Fruit fly (Drosophila melanogaster) whole organism, embryonic: ENCODE measurements around the gene Mul1.

Experiments
- Asciz ChIP-seq: fragments of 200-800 bp; sonication (Bioruptor generic); optimal IDR thresholded peaks from 2 replicates; lab custom pipeline; 2017; ENCODE audit warnings: missing biosample characterization, mild to moderate bottlenecking, missing genetic modification characterization, missing genetic modification reagents
- CG10147 ChIP-seq: fragments of 200-800 bp; sonication (Bioruptor generic); optimal IDR thresholded peaks from 2 replicates; lab custom pipeline; 2019; ENCODE audit warnings: missing biosample characterization, mild to moderate bottlenecking, missing genetic modification characterization, moderate library complexity
- CG10366 ChIP-seq: fragments of 200-800 bp; sonication (Bioruptor generic); IDR thresholded peaks from 2 replicates; pipeline ENCODE4 v1.3.6; 2022; ENCODE audit warnings: missing biosample characterization, missing genetic modification characterization
- CG11695 ChIP-seq: fragments of 200-800 bp; sonication (Bioruptor generic); IDR thresholded peaks from 3 replicates; pipeline ENCODE4 v1.3.6; 2022; ENCODE audit warnings: missing biosample characterization, missing genetic modification characterization
- CG11696 ChIP-seq: fragments of 200-800 bp; sonication (Bioruptor generic); IDR thresholded peaks from 2 replicates; pipeline ENCODE4 v1.3.6; 2022; ENCODE audit warnings: missing biosample characterization, missing genetic modification characterization
- CG12769 ChIP-seq: fragments of 200-800 bp; sonication (Bioruptor generic); optimal IDR thresholded peaks from 2 replicates; lab custom pipeline; 2019; ENCODE audit warnings: missing biosample characterization, mild to moderate bottlenecking, missing genetic modification characterization, moderate library complexity
- CG14441 ChIP-seq: fragments of 200-800 bp; sonication (Bioruptor generic); IDR thresholded peaks from 2 replicates; pipeline ENCODE4 v1.3.6; 2022; ENCODE audit warnings: missing biosample characterization, missing genetic modification characterization
- CG14710 ChIP-seq: fragments of 200-800 bp; sonication (Bioruptor generic); optimal IDR thresholded peaks from 3 replicates; lab custom pipeline; 2019; ENCODE audit warnings: missing biosample characterization, mild to moderate bottlenecking, missing genetic modification characterization, moderate library complexity
- CG1792 ChIP-seq: fragments of 200-800 bp; sonication (Bioruptor generic); optimal IDR thresholded peaks from 2 replicates; lab custom pipeline; 2016; ENCODE audit warnings: missing biosample characterization, missing genetic modification characterization
- CG2875 ChIP-seq: fragments of 200-800 bp; sonication (Bioruptor generic); optimal IDR thresholded peaks from 2 replicates; lab custom pipeline; 2017; ENCODE audit warnings: missing biosample characterization, mild to moderate bottlenecking, missing genetic modification characterization, missing genetic modification reagents
- CG32772 ChIP-seq: fragments of 200-800 bp; sonication (Bioruptor generic); IDR thresholded peaks from 2 replicates; pipeline ENCODE4 v1.3.6; 2022; ENCODE audit warnings: missing biosample characterization, missing genetic modification characterization
- CG34422 ChIP-seq: fragments of 200-800 bp; sonication (Bioruptor generic); IDR thresholded peaks from 3 replicates; pipeline ENCODE4 v1.3.6; 2022; ENCODE audit warnings: missing biosample characterization, missing genetic modification characterization
- CG3847 ChIP-seq: fragments of 200-800 bp; sonication (Bioruptor generic); IDR thresholded peaks from 2 replicates; pipeline ENCODE4 v1.3.6; 2022; ENCODE audit warnings: missing biosample characterization, missing genetic modification characterization
- CG43689 ChIP-seq: fragments of 200-800 bp; sonication (Bioruptor generic); IDR thresholded peaks from 2 replicates; pipeline ENCODE4 v1.3.6; 2022; ENCODE audit warnings: missing biosample characterization, missing genetic modification characterization
- CG4404 ChIP-seq: fragments of 200-800 bp; sonication (Bioruptor generic); IDR thresholded peaks from 2 replicates; pipeline ENCODE4 v1.3.6; 2022; ENCODE audit warnings: missing biosample characterization, missing genetic modification characterization
- CG5953 ChIP-seq: fragments of 200-800 bp; sonication (Bioruptor generic); IDR thresholded peaks from 2 replicates; pipeline ENCODE4 v1.3.6; 2022; ENCODE audit warnings: missing biosample characterization, missing genetic modification characterization
- CG8924 ChIP-seq: fragments of 200-800 bp; optimal IDR thresholded peaks from 3 replicates; lab custom pipeline; 2019; ENCODE audit warnings: missing biosample characterization, mild to moderate bottlenecking, missing genetic modification characterization, moderate library complexity
- CG9727 ChIP-seq: fragments of 200-800 bp; sonication (Bioruptor generic); optimal IDR thresholded peaks from 3 replicates; lab custom pipeline; 2017; ENCODE audit warnings: missing biosample characterization, mild to moderate bottlenecking, missing genetic modification characterization
- CG9817 ChIP-seq: fragments of 200-800 bp; sonication (Bioruptor generic); optimal IDR thresholded peaks from 2 replicates; lab custom pipeline; 2018; ENCODE audit warnings: missing biosample characterization, mild to moderate bottlenecking, missing genetic modification characterization, moderate library complexity
- CoRest ChIP-seq: fragments of 200-800 bp; sonication (Bioruptor generic); optimal IDR thresholded peaks from 3 replicates; lab custom pipeline; 2018; ENCODE audit warnings: missing biosample characterization, mild to moderate bottlenecking, missing genetic modification characterization, moderate library complexity
- D19B ChIP-seq: fragments of 200-800 bp; sonication (Bioruptor generic); optimal IDR thresholded peaks from 2 replicates; lab custom pipeline; 2017; ENCODE audit warnings: missing biosample characterization, mild to moderate bottlenecking, missing genetic modification characterization
- Dbx ChIP-seq: fragments of 200-800 bp; sonication (Bioruptor generic); IDR thresholded peaks from 3 replicates; pipeline ENCODE4 v1.3.6; 2022; ENCODE audit warnings: missing biosample characterization, missing genetic modification characterization
- Ets65A ChIP-seq: fragments of 200-800 bp; sonication (Bioruptor generic); peaks from one replicate; lab custom pipeline; 2016; ENCODE audit warnings: missing biosample characterization, missing genetic modification characterization
- HLH3B ChIP-seq: fragments of 200-800 bp; sonication (Bioruptor generic); IDR thresholded peaks from 2 replicates; pipeline ENCODE4 v1.3.6; 2022; ENCODE audit warnings: missing biosample characterization, missing genetic modification characterization
- HLH4C ChIP-seq: fragments of 200-800 bp; sonication (Bioruptor generic); IDR thresholded peaks from 3 replicates; pipeline ENCODE4 v1.3.6; 2022; ENCODE audit warnings: missing biosample characterization, missing genetic modification characterization; ENCODE audit not compliant: partially characterized antibody
- Hey ChIP-seq: fragments of 200-800 bp; sonication (Bioruptor generic); optimal IDR thresholded peaks from 3 replicates; lab custom pipeline; 2018; ENCODE audit warnings: missing biosample characterization, mild to moderate bottlenecking, missing genetic modification characterization
- Kr ChIP-seq: fragments of 200-800 bp; sonication (Bioruptor generic); optimal IDR thresholded peaks from 2 replicates; lab custom pipeline; 2017; ENCODE audit warnings: missing biosample characterization, mild to moderate bottlenecking, missing genetic modification characterization
- NC2α ChIP-seq: fragments of 200-800 bp; sonication (Bioruptor generic); optimal IDR thresholded peaks from 2 replicates; lab custom pipeline; 2016; ENCODE audit warnings: missing biosample characterization, missing genetic modification characterization
- NC2β ChIP-seq: fragments of 200-800 bp; sonication (Bioruptor generic); optimal IDR thresholded peaks from 2 replicates; lab custom pipeline; 2016; ENCODE audit warnings: missing biosample characterization, missing genetic modification characterization
- Nf-YA ChIP-seq: fragments of 200-800 bp; sonication (Bioruptor generic); IDR thresholded peaks from 2 replicates; pipeline ENCODE4 v1.3.6; 2022; ENCODE audit warnings: missing biosample characterization, missing genetic modification characterization
- Opbp ChIP-seq: fragments of 200-800 bp; sonication (Bioruptor generic); IDR thresholded peaks from 3 replicates; pipeline ENCODE4 v1.3.6; 2022; ENCODE audit warnings: missing biosample characterization, missing genetic modification characterization; ENCODE audit not compliant: partially characterized antibody
- Scr ChIP-seq: fragments of 200-800 bp; sonication (Bioruptor generic); IDR thresholded peaks from 2 replicates; pipeline ENCODE4 v1.3.6; 2022; ENCODE audit warnings: missing biosample characterization, missing genetic modification characterization; ENCODE audit not compliant: partially characterized antibody
- Sry-β ChIP-seq: fragments of 200-800 bp; sonication (Bioruptor generic); optimal IDR thresholded peaks from 2 replicates; lab custom pipeline; 2018; ENCODE audit warnings: missing biosample characterization, mild to moderate bottlenecking, missing genetic modification characterization, moderate library complexity
- bigmax ChIP-seq: fragments of 200-800 bp; sonication (Bioruptor generic); optimal IDR thresholded peaks from 2 replicates; lab custom pipeline; 2018; ENCODE audit warnings: missing biosample characterization, mild to moderate bottlenecking, missing genetic modification characterization
- dati ChIP-seq: fragments of 200-800 bp; sonication (Bioruptor generic); IDR thresholded peaks from 2 replicates; pipeline ENCODE4 v1.3.6; 2022; ENCODE audit warnings: missing biosample characterization, missing genetic modification characterization
- hth ChIP-seq: fragments of >200 bp; optimal IDR thresholded peaks from 2 replicates; lab custom pipeline; 2017; ENCODE audit warnings: inconsistent platforms
- inv ChIP-seq: fragments of 200-800 bp; sonication (Bioruptor generic); IDR thresholded peaks from 2 replicates; pipeline ENCODE4 v1.3.6; 2022; ENCODE audit warnings: missing biosample characterization, missing genetic modification characterization; ENCODE audit not compliant: partially characterized antibody
- lmd ChIP-seq: fragments of 200-800 bp; sonication (Bioruptor generic); IDR thresholded peaks from 2 replicates; pipeline ENCODE4 v1.3.6; 2022; ENCODE audit warnings: missing biosample characterization, missing genetic modification characterization
- lola ChIP-seq, 3 experiments: fragments of >200 bp in 2 of 3; fragments of 200-800 bp in 1 of 3; sonication (Bioruptor generic) in 1 of 3; optimal IDR thresholded peaks; 2 replicates each; lab custom pipeline; 2017 to 2019; ENCODE audit warnings: missing biosample characterization in 3 of 3, missing genetic modification characterization in 3 of 3, mild to moderate bottlenecking in 1 of 3, moderate library complexity in 1 of 3
- org-1 ChIP-seq: fragments of 200-800 bp; sonication (Bioruptor generic); optimal IDR thresholded peaks from 2 replicates; lab custom pipeline; 2017; ENCODE audit warnings: missing biosample characterization, missing genetic modification characterization
- pho ChIP-seq: fragments of 200-800 bp; sonication (Bioruptor generic); optimal IDR thresholded peaks from 2 replicates; lab custom pipeline; 2016; ENCODE audit warnings: missing biosample characterization, missing genetic modification characterization
- phol ChIP-seq: fragments of 200-800 bp; sonication (Bioruptor generic); optimal IDR thresholded peaks from 3 replicates; lab custom pipeline; 2018; ENCODE audit warnings: missing biosample characterization, mild to moderate bottlenecking, missing genetic modification characterization, moderate library complexity
- pum ChIP-seq: fragments of 200-800 bp; sonication (Bioruptor generic); optimal IDR thresholded peaks from 2 replicates; lab custom pipeline; 2016; ENCODE audit warnings: missing biosample characterization, missing genetic modification characterization
- schlank ChIP-seq: fragments of 200-800 bp; sonication (Bioruptor generic); optimal IDR thresholded peaks from 2 replicates; lab custom pipeline; 2018; ENCODE audit warnings: missing biosample characterization, mild to moderate bottlenecking, missing genetic modification characterization
- sima ChIP-seq: fragments of 200-800 bp; sonication (Bioruptor generic); optimal IDR thresholded peaks from 2 replicates; lab custom pipeline; 2016; ENCODE audit warnings: missing biosample characterization, missing genetic modification characterization
- slou ChIP-seq: fragments of 200-800 bp; sonication (Bioruptor generic); optimal IDR thresholded peaks from 3 replicates; lab custom pipeline; 2016; ENCODE audit warnings: missing biosample characterization, missing genetic modification characterization
- so ChIP-seq: fragments of 200-800 bp; sonication (Bioruptor generic); IDR thresholded peaks from 3 replicates; pipeline ENCODE4 v1.3.6; 2022; ENCODE audit warnings: missing biosample characterization, missing genetic modification characterization
- tin ChIP-seq: fragments of 200-800 bp; sonication (Bioruptor generic); optimal IDR thresholded peaks from 3 replicates; lab custom pipeline; 2016; ENCODE audit warnings: missing biosample characterization, missing genetic modification characterization
- tll ChIP-seq, 2 experiments: fragments of 200-800 bp in 1 of 2; fragments of >200 bp in 1 of 2; sonication (Bioruptor generic) in 1 of 2; optimal IDR thresholded peaks; 2 replicates each; lab custom pipeline; 2017 to 2019; ENCODE audit warnings: missing biosample characterization in 2 of 2, missing genetic modification characterization in 2 of 2, mild to moderate bottlenecking in 1 of 2, moderate library complexity in 1 of 2
- wdn ChIP-seq: fragments of 200-800 bp; sonication (Bioruptor generic); IDR thresholded peaks from 2 replicates; pipeline ENCODE4 v1.3.6; 2022; ENCODE audit warnings: missing biosample characterization, missing genetic modification characterization

The Mul1 gene

DNA sequence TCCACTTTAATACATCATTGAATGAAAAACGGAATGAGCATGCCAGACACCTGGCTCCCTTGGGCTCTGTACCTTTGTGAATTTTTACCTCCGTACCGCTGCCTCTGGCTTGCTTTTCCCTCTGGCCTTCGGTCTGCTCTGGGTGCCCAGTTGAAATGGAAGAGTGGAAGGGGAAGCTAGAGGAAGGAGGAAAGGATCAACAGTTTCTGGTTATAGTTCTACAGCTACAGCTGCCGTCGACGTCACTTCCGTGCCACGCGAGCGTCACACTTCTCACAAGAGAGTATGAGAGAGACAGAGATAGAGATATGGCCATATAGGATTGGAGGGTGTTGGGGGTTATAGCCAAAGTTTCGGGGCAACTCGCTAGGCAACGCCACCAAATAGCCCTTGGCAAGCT, 41.2 kb upstream of the Mul1 start (continued):
- TF ChIP-seq org-1 (no peak), CG8924 (no peak), Hey (peak; percentile 38), so (GFP tag; lab: Robert Waterston, UW) (no peak), pum (GFP tag; lab: Kevin White, UChicago) (no peak), hth (lab: Kevin White, UChicago) (no peak), D19B (GFP tag; lab: Kevin White, UChicago) (no peak), CG1792 (GFP tag; lab: Kevin White, UChicago) (no peak), Dbx (GFP tag; lab: Robert Waterston, UW) (no peak), lola (GFP tag; optimal IDR thresholded peaks at IDR 0.05; lab: Kevin White, UChicago) (no peak), CG5953 (GFP tag; lab: Robert Waterston, UW) (no peak), CG12769 (tag; lab: Kevin White, UChicago) (no peak), Ets65A (GFP tag; lab: Kevin White, UChicago) (peak; percentile 72), Sry-β (GFP tag; lab: Kevin White, UChicago) (no peak), HLH4C (GFP tag; lab: Robert Waterston, UW) (no peak), CG32772 (GFP tag; lab: Robert Waterston, UW) (no peak), Kr (GFP tag; lab: Kevin White, UChicago) (no peak), Nf-YA (GFP tag; lab: Robert Waterston, UW) (no peak)
- TF ChIP-seq, all 482 proteins: peak for 10

DNA sequence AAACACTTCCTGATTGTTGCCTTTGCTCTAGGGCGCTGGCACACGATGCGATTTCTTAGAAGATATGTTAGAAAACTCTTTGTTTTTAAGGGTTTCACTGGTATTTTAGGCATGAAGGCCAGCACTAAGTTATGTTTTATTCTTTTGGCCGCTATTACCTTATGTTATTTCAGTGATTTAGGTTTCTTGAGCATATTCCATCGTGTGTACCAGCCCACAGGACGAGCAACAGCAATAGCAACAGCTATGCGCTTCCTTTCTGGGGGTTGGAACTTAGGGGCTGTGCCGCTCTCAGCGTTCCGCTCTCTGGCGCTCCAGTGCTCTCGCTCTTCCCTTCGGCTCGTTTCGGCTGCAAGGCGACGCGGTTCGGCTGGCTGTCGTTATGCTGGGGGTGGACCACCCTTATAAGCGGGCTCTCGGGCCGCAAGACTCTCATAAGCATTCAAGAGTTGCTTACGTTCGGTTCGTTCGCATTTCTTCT, 37.8 kb upstream of the Mul1 start, which contains the start of gene scrt:
Gene scrt (plus strand): TSS at position 431 of the 481 bp plus-strand sequence.
- TF ChIP-seq wdn (GFP tag; lab: Robert Waterston, UW) (no peak), sima (GFP tag; lab: Kevin White, UChicago) (no peak), phol (tag; lab: Kevin White, UChicago) (peak; percentile 86), CG10147 (peak; percentile 37), tll (GFP tag; optimal IDR thresholded peaks at IDR 0.05; lab: Kevin White, UChicago) (peak in 1 of 2 experiments; percentile 50), CG11696 (GFP tag; lab: Robert Waterston, UW) (no peak), slou (no peak), Opbp (GFP tag; lab: Robert Waterston, UW) (0 out of 3 replicates have a peak, but pooled peaks have one; percentile 21), Asciz (no peak), lmd (GFP tag; lab: Robert Waterston, UW) (peak; percentile 37; the same call in 1 of the 2 replicates), CG14710 (tag; lab: Kevin White, UChicago) (peak; percentile 70), CG11695 (no peak), CG9727 (peak; percentile 86), bigmax (no peak), CG14441 (GFP tag; lab: Robert Waterston, UW) (no peak), CG2875 (GFP tag; lab: Kevin White, UChicago) (no peak), CG1792 (GFP tag; lab: Kevin White, UChicago) (peak; percentile 79), CG43689 (GFP tag; lab: Robert Waterston, UW) (no peak), CG10366 (GFP tag; lab: Robert Waterston, UW) (peak; percentile 9; the same call in 1 of the 2 replicates), CG34422 (no peak), NC2β (GFP tag; lab: Kevin White, UChicago) (peak; percentile 32), inv (GFP tag; lab: Robert Waterston, UW) (peak; percentile 42), Scr (GFP tag; lab: Robert Waterston, UW) (peak; percentile 52), CG9817 (tag; lab: Kevin White, UChicago) (peak; percentile 11), NC2α (GFP tag; lab: Kevin White, UChicago) (no peak), HLH3B (0 out of 2 replicates have a peak, but pooled peaks have one; percentile 35), tin (GFP tag; lab: Kevin White, UChicago) (peak; percentile 9), pho (peak; percentile 34), CG4404 (peak; percentile 77), schlank (tag; lab: Kevin White, UChicago) (no peak), CG3847 (GFP tag; lab: Robert Waterston, UW) (no peak), CoRest (tag; lab: Kevin White, UChicago) (peak; percentile 54), dati (GFP tag; lab: Robert Waterston, UW) (no peak)
